Worm (Caenorhabditis elegans): Measurements from ENCODE around the gene K12H4.3.

- TF ChIP-seq ceh-13 (GFP tag; optimal IDR thresholded peaks at IDR 0.05) (no peak), ama-1 (optimal IDR thresholded peaks at IDR 0.05) (no peak), hmbx-1 (tag; optimal IDR thresholded peaks at IDR 0.05) (no peak), tra-4 (tag; optimal IDR thresholded peaks at IDR 0.05) (no peak), flt-1 (GFP tag; IDR thresholded peaks at IDR 0.05) (no peak), aly-1 (tag; optimal IDR thresholded peaks at IDR 0.05) (no peak), ets-7 (tag; optimal IDR thresholded peaks at IDR 0.05) (no peak), hmg-4 (GFP tag; optimal IDR thresholded peaks at IDR 0.05) (no peak), sea-1 (GFP tag; conservative IDR thresholded peaks at IDR 0.05) (no peak), B0310.2 (tag; optimal IDR thresholded peaks at IDR 0.05) (no peak), tbx-11 (GFP tag; IDR thresholded peaks at IDR 0.05) (no peak), pes-1 (GFP tag; IDR thresholded peaks at IDR 0.05) (no peak), tbx-37 (GFP tag; conservative IDR thresholded peaks at IDR 0.05) (no peak), hnd-1 (tag; optimal IDR thresholded peaks at IDR 0.05) (no peak)
Measured at ce11 chrIII:8029487-8029886, 16.3 kb upstream of the K12H4.3 start, which contains the start of gene F44B9.8.

Data from whole organism, early embryonic.